Fruit fly (Drosophila melanogaster) Kc167 (cell line): ENCODE data around the gene CG2116.

ENCODE experiments used
- Myc ChIP-seq: fragments of >200 bp; optimal IDR thresholded peaks from 2 replicates; lab custom pipeline; 2017; ENCODE audit warnings: missing external identifiers
- Sin3A ChIP-seq: fragments of >200 bp; optimal IDR thresholded peaks from 2 replicates; lab custom pipeline; 2018; ENCODE audit warnings: missing external identifiers
- h ChIP-seq: fragments of >200 bp; optimal IDR thresholded peaks from 3 replicates; lab custom pipeline; 2018; ENCODE audit warnings: missing external identifiers
- insv ChIP-seq: fragments of >200 bp; optimal IDR thresholded peaks from 3 replicates; lab custom pipeline; 2018; ENCODE audit warnings: missing external identifiers
- psq ChIP-seq: fragments of >200 bp; optimal IDR thresholded peaks from 2 replicates; lab custom pipeline; 2017; ENCODE audit warnings: missing external identifiers
- ttk ChIP-seq: sonication (Bioruptor generic); optimal IDR thresholded peaks from 2 replicates; lab custom pipeline; 2017; ENCODE audit warnings: missing external identifiers

The CG2116 gene

dm6 chrX:8101479-8102198 is 28.0 kb upstream of the CG2116 start, which contains the start of gene CG2258:
Gene CG2258 (minus strand): TSS chrX:8102095.
- no peak for TF ChIP-seq ttk (lab: Kevin White, UChicago)
- no peak for TF ChIP-seq Myc
- no peak for TF ChIP-seq h (lab: Kevin White, UChicago)
- TF ChIP-seq psq (lab: Kevin White, UChicago): no peak
- TF ChIP-seq Sin3A (lab: Kevin White, UChicago): no peak
- no peak for TF ChIP-seq insv (lab: Kevin White, UChicago)

DNA sequence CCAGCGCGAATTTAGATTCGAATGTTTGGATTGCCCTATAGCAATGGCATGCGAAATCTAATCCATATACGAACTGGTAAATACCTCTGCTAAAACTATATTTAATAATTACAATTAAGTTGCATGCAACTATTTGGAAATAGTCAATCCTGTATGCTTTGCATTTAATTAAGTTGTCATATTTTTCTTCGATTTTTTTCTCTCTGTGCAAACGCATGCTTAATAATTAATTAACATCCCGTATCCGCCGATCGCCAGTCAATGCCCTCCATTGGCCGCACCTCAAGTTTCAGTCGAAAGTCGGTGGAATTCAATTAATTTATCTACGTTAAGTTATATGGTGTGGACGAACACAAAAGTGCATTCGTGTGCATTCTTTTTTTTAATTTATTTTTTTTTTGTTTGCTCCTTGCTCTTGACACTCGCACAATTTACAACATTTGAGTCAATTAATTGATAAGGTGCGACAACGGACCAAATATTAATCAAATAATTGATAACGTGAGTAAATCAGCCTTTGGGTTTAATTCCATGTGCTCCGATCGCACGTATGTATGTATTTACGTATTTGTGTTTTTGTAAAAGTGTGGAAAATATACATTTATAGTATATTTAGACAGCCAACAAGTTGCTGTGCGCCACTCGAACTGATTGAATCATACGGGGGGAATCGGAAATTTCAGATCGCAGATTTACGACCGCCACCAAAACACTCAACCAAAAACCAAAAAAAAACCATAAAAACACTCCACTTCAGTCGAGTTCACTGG is 23.1 kb upstream of the CG2116 start:
- TF ChIP-seq Myc (no peak), psq (lab: Kevin White, UChicago) (no peak), h (lab: Kevin White, UChicago) (no peak), ttk (lab: Kevin White, UChicago) (no peak), insv (lab: Kevin White, UChicago) (no peak)

- TF ChIP-seq psq (lab: Kevin White, UChicago) (no peak), ttk (lab: Kevin White, UChicago) (no peak), insv (lab: Kevin White, UChicago) (no peak), Sin3A (lab: Kevin White, UChicago) (no peak), Myc (no peak), h (lab: Kevin White, UChicago) (no peak)
Measured at dm6 chrX:8107936-8108335, 21.7 kb upstream of the CG2116 start.

DNA sequence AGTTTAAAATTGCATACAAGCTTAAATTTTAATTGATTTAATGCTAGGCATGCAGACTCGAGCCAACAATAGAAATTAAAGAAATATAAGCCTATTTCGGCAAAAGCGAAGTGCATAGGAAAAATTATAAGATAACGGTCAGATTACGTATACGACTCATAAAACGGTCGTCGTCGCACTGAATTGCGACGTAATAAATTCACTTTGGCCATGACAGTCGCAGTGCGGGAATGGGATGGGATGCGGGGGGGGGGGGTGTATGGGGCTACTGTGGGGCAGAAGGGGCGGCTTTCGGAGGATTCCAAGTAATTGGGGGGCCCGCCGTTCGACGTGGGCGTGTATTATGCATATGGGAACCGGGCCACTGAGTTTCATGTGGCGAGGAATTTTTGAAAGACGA is 18.6 kb upstream of the CG2116 start:
- TF ChIP-seq insv (lab: Kevin White, UChicago) (no peak), ttk (lab: Kevin White, UChicago) (no peak), Myc (no peak), h (lab: Kevin White, UChicago) (no peak), psq (lab: Kevin White, UChicago) (no peak), Sin3A (lab: Kevin White, UChicago) (no peak)

- TF ChIP-seq psq (lab: Kevin White, UChicago) (no peak), insv (lab: Kevin White, UChicago) (no peak), h (lab: Kevin White, UChicago) (no peak), Myc (no peak), Sin3A (lab: Kevin White, UChicago) (no peak), ttk (lab: Kevin White, UChicago) (no peak)
Measured at dm6 chrX:8112715-8113114, 16.9 kb upstream of the CG2116 start.

- TF ChIP-seq ttk (lab: Kevin White, UChicago) (no peak), h (lab: Kevin White, UChicago) (no peak), Myc (no peak), Sin3A (lab: Kevin White, UChicago) (no peak), psq (lab: Kevin White, UChicago) (no peak), insv (lab: Kevin White, UChicago) (no peak)
Measured at dm6 chrX:8113386-8114279, 16.0 kb upstream of the CG2116 start.

DNA sequence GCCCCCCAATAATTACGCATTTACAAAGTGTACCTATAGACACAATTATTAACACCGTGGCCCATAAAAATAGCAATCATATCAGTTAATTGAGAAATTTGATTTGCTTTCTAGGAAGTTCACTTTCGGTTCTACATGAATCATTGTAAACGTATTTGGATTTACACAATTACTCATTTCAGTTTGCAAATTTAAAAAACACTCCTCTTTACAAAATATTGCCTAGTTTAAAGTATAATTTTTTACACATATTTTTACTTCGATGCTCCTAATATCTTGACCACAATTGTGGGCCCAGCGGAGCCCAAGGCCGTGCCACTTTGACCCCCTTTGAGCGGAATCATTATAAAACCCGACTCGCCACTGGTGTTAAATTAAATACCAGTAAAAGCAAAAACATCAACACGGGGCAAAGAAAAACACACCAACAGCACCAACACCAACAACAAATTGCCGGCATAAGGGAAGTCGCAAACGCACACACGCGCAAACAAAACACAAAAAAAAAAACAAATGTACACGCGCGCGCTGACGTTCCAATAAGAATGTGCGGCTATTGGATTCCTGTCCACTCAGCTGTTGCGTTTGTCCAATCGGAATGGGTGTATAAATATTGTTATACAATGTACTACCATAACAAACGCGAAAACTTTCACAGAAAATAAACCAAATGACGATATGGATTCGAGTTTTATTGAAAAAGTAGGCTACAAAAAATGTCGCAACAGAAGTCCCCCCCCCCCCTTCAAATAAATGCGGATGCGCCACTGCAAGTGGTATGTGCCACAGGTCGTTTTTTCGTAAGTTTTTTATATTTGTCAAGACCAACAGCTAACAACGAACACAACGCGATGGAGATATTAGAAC is 14.9 kb upstream of the CG2116 start:
- TF ChIP-seq ttk (lab: Kevin White, UChicago) (no peak), psq (lab: Kevin White, UChicago) (no peak)

- TF ChIP-seq insv (lab: Kevin White, UChicago) (no peak), Sin3A (lab: Kevin White, UChicago) (no peak), psq (lab: Kevin White, UChicago) (no peak), Myc (no peak), h (lab: Kevin White, UChicago) (no peak), ttk (lab: Kevin White, UChicago) (no peak)
Measured at dm6 chrX:8115343-8115676, 14.3 kb upstream of the CG2116 start.

dm6 chrX:8115717-8116311 is 13.8 kb upstream of the CG2116 start, which contains the start of gene Gclc:
Gene Gclc (minus strand): TSS chrX:8116147.
- TF ChIP-seq h (lab: Kevin White, UChicago) (no peak), Sin3A (lab: Kevin White, UChicago) (no peak), psq (lab: Kevin White, UChicago) (no peak), ttk (lab: Kevin White, UChicago) (no peak), Myc (no peak), insv (lab: Kevin White, UChicago) (no peak)

DNA sequence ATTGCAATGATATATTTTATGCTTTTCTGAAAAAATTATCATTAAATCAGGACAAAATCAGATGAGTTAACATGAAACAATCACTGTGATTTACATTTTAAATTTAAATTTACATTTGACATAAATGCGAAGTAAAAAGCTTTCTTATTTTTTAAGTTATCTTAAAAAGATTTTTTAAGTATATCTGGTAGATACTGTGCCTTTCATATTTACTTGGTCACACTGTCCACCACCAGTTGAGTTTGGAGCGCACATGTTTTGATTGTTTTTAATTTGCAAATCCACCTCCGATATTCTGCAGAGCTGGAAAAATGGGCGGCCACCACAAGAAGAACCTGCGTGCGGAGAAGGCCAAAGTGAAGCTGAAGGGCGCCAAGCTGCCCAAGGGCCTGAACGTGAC is 12.8 kb upstream of the CG2116 start, which contains the start of gene CG1575:
CG1575 (plus strand) TSS at position 200 of the 400 bp plus-strand sequence.
- no peak for TF ChIP-seq insv (lab: Kevin White, UChicago)
